Worm (Caenorhabditis elegans): ENCODE results near the gene dao-2.
A peak's percentile ranks its signal among the peaks of the same experiment; 100 is the strongest.

Gene dao-2

DNA sequence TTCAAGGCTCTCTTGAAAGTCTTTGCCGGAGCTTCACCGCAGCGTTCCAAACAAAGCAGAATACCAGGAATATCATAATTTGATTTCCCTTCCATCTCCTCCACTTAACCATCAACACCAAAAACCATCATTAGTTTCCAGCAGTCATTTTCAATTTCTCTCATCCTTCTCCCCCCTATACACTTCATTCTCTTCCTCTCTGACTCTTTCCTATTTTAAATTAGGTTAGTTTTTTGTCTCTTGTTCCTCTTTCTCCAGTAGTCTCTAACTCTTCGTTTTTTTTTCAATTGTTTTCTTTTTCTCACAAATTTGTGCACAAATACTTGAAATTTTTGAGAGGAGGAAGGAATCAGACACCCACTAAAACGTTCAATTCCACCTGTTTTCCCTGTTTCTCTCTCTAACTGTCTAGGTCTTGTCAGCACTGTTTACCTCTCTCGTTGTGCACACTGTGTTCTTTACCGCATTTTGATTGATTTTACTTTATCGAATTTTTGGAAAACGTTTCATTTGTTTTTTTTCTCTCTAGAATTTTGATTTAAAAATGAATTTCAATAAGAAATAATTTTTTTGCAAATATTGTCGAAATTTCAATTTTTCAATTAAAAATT lies 44.0 kb downstream of the dao-2 start:
- TF ChIP-seq ztf-4 (tag; optimal IDR thresholded peaks at IDR 0.05) (no peak), ama-1 (optimal IDR thresholded peaks at IDR 0.05) (no peak), egl-27 (tag; optimal IDR thresholded peaks at IDR 0.05) (no peak), C34F6.9 (tag; optimal IDR thresholded peaks at IDR 0.05) (peak; percentile 32), crh-2 (tag; optimal IDR thresholded peaks at IDR 0.05) (peak; percentile 23), nhr-6 (tag; optimal IDR thresholded peaks at IDR 0.05) (no peak), R02D3.7 (tag; optimal IDR thresholded peaks at IDR 0.05) (no peak), fos-1 (tag; optimal IDR thresholded peaks at IDR 0.05) (peak; percentile 26)

DNA sequence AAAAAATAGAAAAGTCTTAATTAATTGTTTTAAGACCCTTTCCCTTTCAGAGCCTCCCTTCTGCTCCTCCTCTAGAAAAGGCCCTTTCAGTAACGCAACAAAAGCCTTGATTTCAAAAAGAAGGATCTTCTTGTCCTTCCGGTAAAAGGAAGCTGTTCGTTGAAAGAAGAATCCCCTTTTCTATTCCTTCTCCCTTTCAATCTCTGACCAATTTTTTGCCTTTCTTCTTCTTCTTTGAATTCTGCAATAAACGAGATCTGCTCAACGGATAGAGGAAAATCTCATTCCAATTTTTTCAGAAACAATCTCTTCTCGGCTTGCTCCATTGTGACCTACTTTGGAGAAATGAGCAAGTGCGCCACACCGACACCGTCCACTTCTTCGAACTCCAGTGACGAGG lies 45.3 kb downstream of the dao-2 start, which contains the start of gene F35D11.3:
F35D11.3 (plus strand) TSS at position 300 of the 400 bp plus-strand sequence.
- TF ChIP-seq ztf-11 (tag; optimal IDR thresholded peaks at IDR 0.05) (no peak), lin-13 (GFP tag; optimal IDR thresholded peaks at IDR 0.05) (no peak), gmeb-1 (tag; optimal IDR thresholded peaks at IDR 0.05) (no peak), sma-3 (GFP tag; optimal IDR thresholded peaks at IDR 0.05) (no peak), alr-1 (tag; optimal IDR thresholded peaks at IDR 0.05) (no peak), mdl-1 (tag; optimal IDR thresholded peaks at IDR 0.05) (no peak), dmd-4 (tag; optimal IDR thresholded peaks at IDR 0.05) (no peak), nhr-25 (tag; optimal IDR thresholded peaks at IDR 0.05) (no peak), blmp-1 (tag; optimal IDR thresholded peaks at IDR 0.05; ENCODE audit: insufficient read depth) (no peak), crh-2 (tag; optimal IDR thresholded peaks at IDR 0.05) (no peak), skn-1 (tag; optimal IDR thresholded peaks at IDR 0.05) (no peak), sma-9 (GFP tag; optimal IDR thresholded peaks at IDR 0.05) (no peak), sma-9 (tag; optimal IDR thresholded peaks at IDR 0.05) (no peak), C34F6.9 (tag; optimal IDR thresholded peaks at IDR 0.05) (no peak), ceh-16 (tag; optimal IDR thresholded peaks at IDR 0.05) (no peak), nhr-23 (tag; optimal IDR thresholded peaks at IDR 0.05) (no peak), ZK546.5 (tag; optimal IDR thresholded peaks at IDR 0.05) (no peak), sem-4 (tag; optimal IDR thresholded peaks at IDR 0.05) (no peak), nhr-10 (tag; optimal IDR thresholded peaks at IDR 0.05) (no peak), unc-39 (tag; optimal IDR thresholded peaks at IDR 0.05) (no peak), peb-1 (tag; optimal IDR thresholded peaks at IDR 0.05) (no peak)

DNA sequence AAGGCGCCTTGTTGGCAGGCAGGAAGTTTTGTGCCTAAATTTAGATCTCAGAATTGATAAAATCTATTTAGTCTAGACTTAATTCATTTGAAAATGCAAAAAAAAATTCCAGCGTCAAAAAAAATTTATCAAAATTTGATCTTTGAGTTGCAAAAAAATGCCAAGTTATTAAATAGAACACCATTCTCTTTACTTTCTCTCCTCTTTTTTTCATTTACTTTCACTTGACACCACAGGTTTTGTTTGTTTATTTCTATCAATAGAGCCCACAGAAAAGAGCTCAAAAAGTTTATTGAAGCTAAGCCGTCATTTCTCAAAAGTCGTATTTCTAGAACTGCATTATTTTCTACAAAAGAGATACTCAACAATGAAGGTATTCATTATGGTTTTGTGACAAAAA lies 49.9 kb downstream of the dao-2 start, which contains the start of gene pqn-35:
pqn-35 (plus strand) TSS at position 301 of the 400 bp plus-strand sequence.
- TF ChIP-seq peb-1 (tag; optimal IDR thresholded peaks at IDR 0.05): no peak
- no peak for TF ChIP-seq fos-1 (tag; optimal IDR thresholded peaks at IDR 0.05)
- TF ChIP-seq dmd-4 (tag; optimal IDR thresholded peaks at IDR 0.05): no peak
- no peak for TF ChIP-seq elt-3 (tag; optimal IDR thresholded peaks at IDR 0.05)
- no peak for TF ChIP-seq gmeb-1 (tag; optimal IDR thresholded peaks at IDR 0.05)
- no peak for TF ChIP-seq sem-4 (tag; optimal IDR thresholded peaks at IDR 0.05)
- no peak for TF ChIP-seq ama-1 (optimal IDR thresholded peaks at IDR 0.05)
- TF ChIP-seq ztf-1 (GFP tag; conservative IDR thresholded peaks at IDR 0.05): no peak
- no peak for TF ChIP-seq nhr-129 (tag; optimal IDR thresholded peaks at IDR 0.05)
- no peak for TF ChIP-seq unc-39 (tag; optimal IDR thresholded peaks at IDR 0.05)
- no peak for TF ChIP-seq sma-9 (GFP tag; optimal IDR thresholded peaks at IDR 0.05)
- TF ChIP-seq sma-9 (tag; optimal IDR thresholded peaks at IDR 0.05): no peak
- no peak for TF ChIP-seq snpc-4 (tag; optimal IDR thresholded peaks at IDR 0.05)
- no peak for TF ChIP-seq nhr-25 (tag; optimal IDR thresholded peaks at IDR 0.05)
- TF ChIP-seq nhr-21 (tag; optimal IDR thresholded peaks at IDR 0.05): no peak
- no peak for TF ChIP-seq ztf-4 (tag; optimal IDR thresholded peaks at IDR 0.05)
- no peak for TF ChIP-seq C34F6.9 (tag; optimal IDR thresholded peaks at IDR 0.05)
- TF ChIP-seq ztf-11 (tag; optimal IDR thresholded peaks at IDR 0.05): no peak
